Worm (Caenorhabditis elegans) whole organism, late embryonic: ENCODE data around the gene Y38H6C.4.

ENCODE experiments used
- C08G9.2 ChIP-seq: sonication (generic microtip); optimal IDR thresholded peaks from 2 replicates; lab custom pipeline; 2016; ENCODE audit warnings: mild to moderate bottlenecking, missing genetic modification characterization, moderate library complexity, missing compliant biosample characterization
- F13H6.1 ChIP-seq: sonication (generic microtip); optimal IDR thresholded peaks from 2 replicates; lab custom pipeline; 2016; ENCODE audit warnings: missing genetic modification characterization, missing compliant biosample characterization
- K02D7.2 ChIP-seq: sonication (generic microtip); optimal IDR thresholded peaks from 2 replicates; lab custom pipeline; 2017; ENCODE audit warnings: mild to moderate bottlenecking, missing genetic modification characterization, missing compliant biosample characterization
- K09A11.1 ChIP-seq: sonication (generic microtip); optimal IDR thresholded peaks from 2 replicates; lab custom pipeline; 2017; ENCODE audit warnings: antibody characterized with exemption, mild to moderate bottlenecking, missing genetic modification characterization, missing compliant biosample characterization; ENCODE audit not compliant: insufficient read depth
- Y22D7AL.16 ChIP-seq: sonication (generic microtip); optimal IDR thresholded peaks from 2 replicates; lab custom pipeline; 2016; ENCODE audit warnings: missing genetic modification characterization, missing compliant biosample characterization
- ceh-14 ChIP-seq: sonication (generic microtip); optimal IDR thresholded peaks from 2 replicates; lab custom pipeline; 2016; ENCODE audit warnings: missing genotype, missing genetic modification characterization, missing compliant biosample characterization
- ceh-18 ChIP-seq: sonication (generic microtip); optimal IDR thresholded peaks from 2 replicates; lab custom pipeline; 2016; ENCODE audit warnings: missing genetic modification characterization, missing compliant biosample characterization
- ceh-22 ChIP-seq: sonication (generic microtip); optimal IDR thresholded peaks from 2 replicates; lab custom pipeline; 2017; ENCODE audit warnings: missing biosample characterization, missing genetic modification characterization
- ceh-24 ChIP-seq: sonication (generic microtip); optimal IDR thresholded peaks from 2 replicates; lab custom pipeline; 2016; ENCODE audit warnings: mild to moderate bottlenecking, missing genetic modification characterization, missing compliant biosample characterization
- ceh-30 ChIP-seq: fragments of 150-350 bp; optimal IDR thresholded peaks from 2 replicates; lab custom pipeline; 2014; ENCODE audit warnings: missing biosample characterization, missing genetic modification characterization
- ceh-31 ChIP-seq: sonication (generic microtip); optimal IDR thresholded peaks from 2 replicates; lab custom pipeline; 2016; ENCODE audit warnings: missing genetic modification characterization, missing compliant biosample characterization
- ceh-48 ChIP-seq: sonication (generic microtip); optimal IDR thresholded peaks from 2 replicates; lab custom pipeline; 2016; ENCODE audit warnings: missing genetic modification characterization, inconsistent platforms, missing compliant biosample characterization
- elt-2 ChIP-seq: sonication (generic microtip); optimal IDR thresholded peaks from 2 replicates; lab custom pipeline; 2016; ENCODE audit warnings: missing genetic modification reagents, missing genetic modification characterization, missing compliant biosample characterization
- elt-4 ChIP-seq: sonication (generic microtip); optimal IDR thresholded peaks from 2 replicates; lab custom pipeline; 2016; ENCODE audit warnings: missing genetic modification characterization, missing compliant biosample characterization
- ets-4 ChIP-seq: sonication (generic microtip); optimal IDR thresholded peaks from 2 replicates; lab custom pipeline; 2016; ENCODE audit warnings: missing genetic modification characterization, missing compliant biosample characterization
- eyg-1 ChIP-seq: sonication (generic microtip); optimal IDR thresholded peaks from 2 replicates; lab custom pipeline; 2016; ENCODE audit warnings: missing genotype, missing genetic modification characterization, missing compliant biosample characterization
- fax-1 ChIP-seq: sonication (generic microtip); optimal IDR thresholded peaks from 2 replicates; lab custom pipeline; 2016; ENCODE audit warnings: missing genotype, missing genetic modification characterization, missing compliant biosample characterization
- fkh-10 ChIP-seq: fragments of 150-350 bp; optimal IDR thresholded peaks from 2 replicates; lab custom pipeline; 2014; ENCODE audit warnings: missing biosample characterization, missing genetic modification reagents, missing genetic modification characterization
- fkh-6 ChIP-seq: sonication (generic microtip); optimal IDR thresholded peaks from 2 replicates; lab custom pipeline; 2016; ENCODE audit warnings: missing genetic modification characterization, missing compliant biosample characterization
- gmeb-2 ChIP-seq: sonication (generic microtip); optimal IDR thresholded peaks from 2 replicates; lab custom pipeline; 2016; ENCODE audit warnings: missing genetic modification characterization, inconsistent platforms, missing compliant biosample characterization
- hlh-30 ChIP-seq: sonication (generic microtip); optimal IDR thresholded peaks from 2 replicates; lab custom pipeline; 2017; ENCODE audit warnings: antibody characterized with exemption, missing genetic modification characterization, missing compliant biosample characterization; ENCODE audit not compliant: insufficient read depth
- hlh-8 ChIP-seq: sonication (generic microtip); optimal IDR thresholded peaks from 2 replicates; lab custom pipeline; 2016; ENCODE audit warnings: missing genotype, missing genetic modification characterization, missing compliant biosample characterization
- lin-11 ChIP-seq: fragments of 200-800 bp; sonication (Bioruptor generic); optimal IDR thresholded peaks from 2 replicates; lab custom pipeline; 2018; ENCODE audit warnings: mild to moderate bottlenecking, missing genetic modification characterization, missing compliant biosample characterization
- madf-2 ChIP-seq: sonication (generic microtip); optimal IDR thresholded peaks from 2 replicates; lab custom pipeline; 2017; ENCODE audit warnings: missing genetic modification characterization, missing compliant biosample characterization
- nfya-1 ChIP-seq: sonication (generic microtip); optimal IDR thresholded peaks from 2 replicates; lab custom pipeline; 2017; ENCODE audit warnings: missing genetic modification characterization, mild to moderate bottlenecking, missing compliant biosample characterization, antibody characterized with exemption, moderate library complexity
- nhr-232 ChIP-seq: sonication (generic microtip); optimal IDR thresholded peaks from 2 replicates; lab custom pipeline; 2016; ENCODE audit warnings: missing genetic modification characterization, missing compliant biosample characterization
- odd-2 ChIP-seq: sonication (generic microtip); optimal IDR thresholded peaks from 2 replicates; lab custom pipeline; 2017; ENCODE audit warnings: antibody characterized with exemption, mild to moderate bottlenecking, missing genetic modification characterization, missing compliant biosample characterization
- pha-2 ChIP-seq: sonication (generic microtip); optimal IDR thresholded peaks from 2 replicates; lab custom pipeline; 2017; ENCODE audit warnings: mild to moderate bottlenecking, missing genetic modification characterization, missing compliant biosample characterization
- pha-4 ChIP-seq: fragments of 150-350 bp; optimal IDR thresholded peaks from 2 replicates; lab custom pipeline; 2018; ENCODE audit warnings: missing biosample characterization, missing genetic modification reagents, missing genetic modification characterization
- ref-2 ChIP-seq: sonication (generic microtip); optimal IDR thresholded peaks from 2 replicates; lab custom pipeline; 2016; ENCODE audit warnings: missing genetic modification characterization, missing compliant biosample characterization
- sdc-2 ChIP-seq: sonication (generic microtip); optimal IDR thresholded peaks from 2 replicates; lab custom pipeline; 2016; ENCODE audit warnings: missing genotype, missing genetic modification characterization, missing compliant biosample characterization
- sox-2 ChIP-seq: fragments of 200-800 bp; sonication (Bioruptor generic); IDR thresholded peaks from 2 replicates; pipeline ENCODE4 v1.3.6; 2022; ENCODE audit warnings: missing genetic modification reagents, missing genetic modification characterization, missing compliant biosample characterization
- sox-4 ChIP-seq: sonication (generic microtip); optimal IDR thresholded peaks from 2 replicates; lab custom pipeline; 2017; ENCODE audit warnings: mild to moderate bottlenecking, missing genetic modification characterization, inconsistent platforms, missing compliant biosample characterization
- tbx-2 ChIP-seq: sonication (generic microtip); optimal IDR thresholded peaks from 2 replicates; lab custom pipeline; 2016; ENCODE audit warnings: missing genetic modification characterization, missing compliant biosample characterization
- tbx-7 ChIP-seq: sonication (generic microtip); optimal IDR thresholded peaks from 2 replicates; lab custom pipeline; 2016; ENCODE audit warnings: missing genotype, missing genetic modification characterization, missing compliant biosample characterization
- ttx-3 ChIP-seq: sonication (generic microtip); optimal IDR thresholded peaks from 2 replicates; lab custom pipeline; 2016; ENCODE audit warnings: missing genetic modification reagents, missing genetic modification characterization, missing compliant biosample characterization
- unc-3 ChIP-seq, 2 experiments: fragments of 200-800 bp in 1 of 2; sonication (Bioruptor generic) in 1 of 2; sonication (generic microtip) in 1 of 2; conservative IDR thresholded peaks in 1 of 2; optimal IDR thresholded peaks in 1 of 2; 2 replicates each; pipeline versions ENCODE4 v1.3.6 to Lab custom; 2016 to 2022; ENCODE audit warnings: missing compliant biosample characterization in 2 of 2, missing genetic modification characterization in 2 of 2, missing genetic modification reagents in 1 of 2
- unc-42 ChIP-seq: sonication (generic microtip); optimal IDR thresholded peaks from 2 replicates; lab custom pipeline; 2016; ENCODE audit warnings: missing genotype, missing genetic modification characterization, missing compliant biosample characterization
- unc-55 ChIP-seq: sonication (generic microtip); optimal IDR thresholded peaks from 2 replicates; lab custom pipeline; 2017; ENCODE audit warnings: missing biosample characterization, missing genetic modification reagents, missing genetic modification characterization
- ztf-16 ChIP-seq: sonication (generic microtip); optimal IDR thresholded peaks from 2 replicates; lab custom pipeline; 2017; ENCODE audit warnings: missing genetic modification characterization, missing compliant biosample characterization

Y38H6C.4 gene

DNA sequence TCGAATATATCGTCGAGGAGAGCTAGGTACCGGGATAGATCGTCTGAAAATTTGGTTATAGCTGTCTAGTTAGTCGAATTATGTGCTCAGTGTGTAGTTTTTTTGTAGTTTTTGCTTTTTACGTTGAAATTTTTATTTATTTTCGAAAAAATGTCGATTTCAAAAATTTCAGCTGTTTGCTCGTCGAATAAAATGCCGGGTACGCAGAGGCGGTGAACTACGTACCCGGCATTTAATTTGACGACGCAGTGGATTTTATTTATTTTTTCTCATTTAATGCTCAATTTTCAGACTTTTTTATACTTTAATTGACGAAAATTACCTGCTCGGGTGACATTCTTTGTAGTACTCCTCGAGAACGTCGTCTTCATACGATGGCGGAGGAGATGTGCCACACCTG is 27.9 kb downstream of the Y38H6C.4 start:
- TF ChIP-seq ceh-31 (no peak), tbx-7 (tag; lab: Kevin White, UChicago) (no peak), unc-55 (no peak), pha-4 (tag; lab: Kevin White, UChicago) (no peak), ceh-48 (no peak), Y22D7AL.16 (tag; lab: Kevin White, UChicago) (no peak), fkh-6 (no peak), ztf-16 (tag; lab: Kevin White, UChicago) (no peak), fkh-10 (GFP tag; lab: Kevin White, UChicago) (no peak), sdc-2 (tag; lab: Kevin White, UChicago) (no peak), ceh-30 (tag; lab: Kevin White, UChicago) (no peak), elt-2 (tag; lab: Kevin White, UChicago) (no peak), ceh-24 (tag; lab: Kevin White, UChicago) (no peak), tbx-2 (tag; lab: Kevin White, UChicago) (no peak), unc-3 (GFP tag; conservative IDR thresholded peaks at IDR 0.05; lab: Robert Waterston, UW) (no peak), unc-3 (tag; optimal IDR thresholded peaks at IDR 0.05; lab: Kevin White, UChicago) (no peak), odd-2 (tag; lab: Kevin White, UChicago) (no peak), ttx-3 (tag; lab: Kevin White, UChicago) (no peak), hlh-30 (tag; lab: Kevin White, UChicago) (no peak), ceh-14 (tag; lab: Kevin White, UChicago) (no peak)

DNA sequence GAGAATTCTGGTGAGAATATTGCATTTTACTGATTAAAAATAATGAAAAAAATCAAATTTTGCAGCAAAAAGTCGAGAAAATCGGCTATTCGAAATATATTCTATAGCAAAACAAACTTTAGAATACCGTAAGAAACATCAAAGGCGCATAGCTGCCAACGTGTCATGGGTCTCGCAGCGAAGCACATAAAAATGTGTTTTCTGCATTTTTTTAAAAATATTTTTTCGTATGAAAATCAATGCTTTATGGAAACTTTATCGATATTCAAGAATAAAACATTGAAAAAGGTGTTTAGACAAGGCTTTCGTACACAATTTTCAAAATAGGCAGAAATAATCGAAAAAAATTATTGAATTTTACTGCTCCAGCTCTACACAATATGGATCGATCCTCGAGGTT is 28.4 kb downstream of the Y38H6C.4 start:
- TF ChIP-seq sox-2 (GFP tag; lab: Robert Waterston, UW) = no peak
- TF ChIP-seq nhr-232 (tag; lab: Kevin White, UChicago) = no peak
- TF ChIP-seq ceh-18 (tag; lab: Kevin White, UChicago) = no peak
- TF ChIP-seq pha-4 (tag; lab: Kevin White, UChicago) = no peak
- TF ChIP-seq sdc-2 (tag; lab: Kevin White, UChicago) = no peak
- no peak for TF ChIP-seq elt-4
- no peak for TF ChIP-seq fkh-10 (GFP tag; lab: Kevin White, UChicago)
- no peak for TF ChIP-seq K09A11.1 (tag; lab: Kevin White, UChicago)
- TF ChIP-seq ceh-24 (tag; lab: Kevin White, UChicago) = no peak
- TF ChIP-seq, all 69 proteins: peak for 0

DNA sequence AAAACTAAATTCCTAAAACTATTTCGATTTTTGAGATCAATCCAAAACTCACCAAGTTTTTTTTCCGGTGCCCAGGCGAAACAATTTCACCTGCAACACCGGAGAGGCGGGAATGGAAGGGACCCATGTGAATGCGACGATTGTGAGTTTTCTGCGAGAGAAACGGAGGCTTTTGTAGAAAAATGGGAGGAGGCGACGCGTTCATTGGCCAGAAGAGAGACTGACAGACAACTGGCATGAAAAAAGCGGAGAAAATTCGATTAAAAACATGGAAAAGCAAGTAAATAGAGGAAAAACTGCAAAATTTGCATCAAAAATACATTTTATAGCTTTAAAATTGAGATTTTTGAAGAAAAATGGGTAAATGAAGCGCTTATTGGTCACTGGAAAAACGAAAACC is 29.1 kb downstream of the Y38H6C.4 start, which contains the start of gene B0250.7:
TSS of gene B0250.7 (minus strand) at position 232 of the 400 bp plus-strand sequence.
- no peak for TF ChIP-seq pha-2
- TF ChIP-seq fax-1 = no peak
- TF ChIP-seq nfya-1 (tag; lab: Kevin White, UChicago) = peak; percentile 82

DNA sequence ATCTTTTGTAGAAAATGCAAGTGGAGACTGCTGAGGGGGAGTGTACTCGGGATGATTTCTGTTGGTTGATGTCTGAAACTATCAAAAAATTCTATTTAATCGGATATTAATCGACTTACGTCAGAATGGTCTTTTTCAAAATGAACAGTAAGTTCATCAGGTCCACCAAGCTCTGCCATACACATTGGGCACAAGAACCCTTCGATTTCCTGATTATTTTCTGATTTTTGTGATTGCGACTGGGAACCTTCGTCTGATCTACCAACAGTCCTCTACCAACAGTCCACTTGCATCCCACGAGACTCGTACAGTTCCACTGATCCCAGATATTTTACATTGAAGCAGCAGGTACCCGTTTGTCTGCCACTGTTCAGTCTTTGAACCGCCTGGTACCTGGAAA is 29.9 kb downstream of the Y38H6C.4 start:
- no peak for TF ChIP-seq madf-2
- TF ChIP-seq ets-4 = no peak
- TF ChIP-seq ceh-30 (tag; lab: Kevin White, UChicago) = no peak
- TF ChIP-seq unc-3 (GFP tag; conservative IDR thresholded peaks at IDR 0.05; lab: Robert Waterston, UW) = no peak
- no peak for TF ChIP-seq unc-3 (tag; optimal IDR thresholded peaks at IDR 0.05; lab: Kevin White, UChicago)
- TF ChIP-seq C08G9.2 (tag; lab: Kevin White, UChicago) = no peak
- TF ChIP-seq, all 69 proteins: peak for 0

DNA sequence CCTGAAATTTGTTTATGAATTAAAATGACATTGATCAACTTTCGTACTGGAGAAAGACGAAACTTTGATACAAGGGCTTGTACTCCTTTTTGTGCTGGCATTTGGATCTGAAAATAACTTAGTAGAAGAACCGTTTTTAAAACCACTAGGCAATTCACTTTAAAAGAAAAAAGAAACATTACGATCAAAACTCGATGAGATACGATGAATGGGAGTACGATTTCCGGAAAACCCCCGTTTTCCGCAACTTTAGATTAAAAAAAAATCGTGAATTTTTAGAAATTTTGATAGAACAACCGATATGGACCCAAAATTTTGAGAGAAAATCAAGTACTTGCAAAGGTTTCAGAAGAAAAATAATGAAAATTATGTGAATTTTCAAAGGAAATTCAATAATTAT is 34.5 kb downstream of the Y38H6C.4 start, which contains the start of gene B0250.8:
TSS of gene B0250.8 (minus strand) at position 101 of the 400 bp plus-strand sequence.
- TF ChIP-seq ets-4 (no peak), fax-1 (no peak), fkh-6 (no peak), nfya-1 (tag; lab: Kevin White, UChicago) (no peak), C08G9.2 (tag; lab: Kevin White, UChicago) (no peak), lin-11 (tag; lab: Kevin White, UChicago) (no peak)

DNA sequence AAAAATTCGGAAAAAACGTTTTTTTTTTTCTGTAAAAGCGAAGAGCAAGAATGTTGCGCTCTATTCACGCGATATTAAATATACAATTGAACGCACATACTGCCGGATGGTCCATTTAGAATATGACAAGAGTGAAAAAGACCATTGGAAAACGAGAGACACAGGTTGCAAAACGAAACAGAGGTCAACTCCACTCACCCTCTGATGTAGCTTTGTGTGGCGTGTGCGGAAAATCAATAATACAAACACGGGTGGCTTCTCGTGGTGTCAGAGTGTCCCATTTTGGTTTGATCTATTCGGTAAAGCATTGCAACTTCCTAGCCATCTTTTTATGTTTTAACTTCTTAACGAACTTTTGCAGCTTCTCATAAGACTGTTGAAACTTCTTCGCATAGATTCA is 40.1 kb downstream of the Y38H6C.4 start:
- TF ChIP-seq ceh-48 = peak; percentile 80
- TF ChIP-seq gmeb-2 = no peak
- TF ChIP-seq hlh-8 (tag; lab: Kevin White, UChicago) = no peak
- TF ChIP-seq ref-2 (tag; lab: Kevin White, UChicago) = no peak
- no peak for TF ChIP-seq eyg-1 (tag; lab: Kevin White, UChicago)
- peak; percentile 2 for TF ChIP-seq unc-42 (tag; lab: Kevin White, UChicago)
- TF ChIP-seq nfya-1 (tag; lab: Kevin White, UChicago) = peak; percentile 12
- TF ChIP-seq madf-2 = no peak
- TF ChIP-seq Y22D7AL.16 (tag; lab: Kevin White, UChicago) = no peak
- peak; percentile 40 for TF ChIP-seq hlh-30 (tag; lab: Kevin White, UChicago)
- TF ChIP-seq ceh-14 (tag; lab: Kevin White, UChicago) = no peak
- TF ChIP-seq ceh-22 = no peak
- peak; percentile 49 for TF ChIP-seq ceh-31
- peak; percentile 41 for TF ChIP-seq unc-55
- TF ChIP-seq sox-4 (tag; lab: Kevin White, UChicago) = no peak
- no peak for TF ChIP-seq F13H6.1 (tag; lab: Kevin White, UChicago)
- TF ChIP-seq elt-2 (tag; lab: Kevin White, UChicago) = no peak
- no peak for TF ChIP-seq K02D7.2 (tag; lab: Kevin White, UChicago)
